Worm (Caenorhabditis elegans) whole organism, young adult: Measurements from ENCODE around the gene Y57G11C.33.

ENCODE experiments used
- B0035.1 ChIP-seq: sonication (generic microtip); optimal IDR thresholded peaks from 2 replicates; lab custom pipeline; 2016; ENCODE audit warnings: missing genetic modification characterization, mild to moderate bottlenecking, missing compliant biosample characterization, missing genotype, missing genetic modification reagents
- C17E4.6 ChIP-seq: fragments of 200-800 bp; sonication (Bioruptor generic); IDR thresholded peaks from 2 replicates; pipeline ENCODE4 v1.3.6; 2022; ENCODE audit warnings: missing genetic modification reagents, missing genetic modification characterization, missing compliant biosample characterization
- F22D6.2 ChIP-seq: sonication (generic microtip); optimal IDR thresholded peaks from 2 replicates; lab custom pipeline; 2016; ENCODE audit warnings: mild to moderate bottlenecking, missing genetic modification characterization, missing compliant biosample characterization
- F55B11.4 ChIP-seq: sonication (generic microtip); optimal IDR thresholded peaks from 2 replicates; lab custom pipeline; 2016; ENCODE audit warnings: missing compliant biosample characterization, missing genetic modification characterization, borderline replicate concordance; ENCODE audit not compliant: insufficient read depth
- K11D2.4 ChIP-seq: fragments of 200-800 bp; sonication (Bioruptor generic); IDR thresholded peaks from 2 replicates; pipeline ENCODE4 v1.3.6; 2022; ENCODE audit warnings: missing genetic modification reagents, missing genetic modification characterization, missing compliant biosample characterization
- T07F8.4 ChIP-seq: sonication (generic microtip); optimal IDR thresholded peaks from 2 replicates; lab custom pipeline; 2016; ENCODE audit warnings: mild to moderate bottlenecking, missing genetic modification characterization, moderate library complexity, missing compliant biosample characterization
- Y53F4B.3 ChIP-seq: fragments of 200-800 bp; sonication (Bioruptor generic); IDR thresholded peaks from 2 replicates; pipeline ENCODE4 v1.3.6; 2022; ENCODE audit warnings: missing genetic modification reagents, missing genetic modification characterization, missing compliant biosample characterization
- Y79H2A.3 ChIP-seq: fragments of 200-800 bp; sonication (Bioruptor generic); conservative IDR thresholded peaks from 2 replicates; pipeline ENCODE4 v1.3.6; 2022; ENCODE audit warnings: missing genetic modification reagents, missing genetic modification characterization, missing compliant biosample characterization
- aptf-2 ChIP-seq: fragments of 200-800 bp; sonication (Bioruptor generic); conservative IDR thresholded peaks from 2 replicates; pipeline ENCODE4 v1.3.6; 2022; ENCODE audit warnings: missing genetic modification reagents, missing genetic modification characterization, missing compliant biosample characterization
- bed-1 ChIP-seq: fragments of 200-800 bp; sonication (Bioruptor generic); IDR thresholded peaks from 2 replicates; pipeline ENCODE4 v1.3.6; 2022; ENCODE audit warnings: missing genetic modification reagents, missing genetic modification characterization, missing compliant biosample characterization
- cebp-1 ChIP-seq, 2 experiments: fragments of 200-800 bp in 1 of 2; sonication (Bioruptor generic) in 1 of 2; sonication (generic microtip) in 1 of 2; IDR thresholded peaks in 1 of 2; optimal IDR thresholded peaks in 1 of 2; 2 replicates each; pipeline versions ENCODE4 v1.3.6 to Lab custom; 2017 to 2022; ENCODE audit warnings: missing compliant biosample characterization in 2 of 2, missing genetic modification characterization in 2 of 2, mild to moderate bottlenecking in 1 of 2, missing genetic modification reagents in 1 of 2, moderate library complexity in 1 of 2
- cebp-2 ChIP-seq: fragments of 200-800 bp; sonication (Bioruptor generic); IDR thresholded peaks from 2 replicates; pipeline ENCODE4 v1.3.6; 2022; ENCODE audit warnings: missing genetic modification characterization, missing compliant biosample characterization
- ceh-100 ChIP-seq: fragments of 200-800 bp; sonication (Bioruptor generic); IDR thresholded peaks from 2 replicates; pipeline ENCODE4 v1.3.6; 2022; ENCODE audit warnings: missing genetic modification reagents, missing genetic modification characterization, missing compliant biosample characterization
- ceh-27 ChIP-seq: fragments of 200-800 bp; sonication (Bioruptor generic); optimal IDR thresholded peaks from 2 replicates; lab custom pipeline; 2018; ENCODE audit warnings: mild to moderate bottlenecking, missing genetic modification characterization, moderate library complexity, missing compliant biosample characterization
- hmg-1.2 ChIP-seq: fragments of 200-800 bp; sonication (Bioruptor generic); IDR thresholded peaks from 2 replicates; pipeline ENCODE4 v1.3.6; 2022; ENCODE audit warnings: missing genetic modification reagents, missing genetic modification characterization, missing compliant biosample characterization
- lin-26 ChIP-seq: fragments of 200-800 bp; sonication (Bioruptor generic); IDR thresholded peaks from 2 replicates; pipeline ENCODE4 v1.3.6; 2022; ENCODE audit warnings: missing genetic modification reagents, missing genetic modification characterization, missing compliant biosample characterization
- lin-40 ChIP-seq: sonication (generic microtip); optimal IDR thresholded peaks from 2 replicates; lab custom pipeline; 2016; ENCODE audit warnings: missing genetic modification characterization, mild to moderate bottlenecking, missing compliant biosample characterization, missing genotype, missing genetic modification reagents
- lin-54 ChIP-seq: fragments of 200-800 bp; sonication (Bioruptor generic); optimal IDR thresholded peaks from 2 replicates; lab custom pipeline; 2018; ENCODE audit warnings: mild to moderate bottlenecking, missing genetic modification characterization, missing compliant biosample characterization
- madf-3 ChIP-seq: fragments of 200-800 bp; sonication (Bioruptor generic); IDR thresholded peaks from 2 replicates; pipeline ENCODE4 v1.3.6; 2022; ENCODE audit warnings: missing genetic modification reagents, missing genetic modification characterization, missing compliant biosample characterization
- madf-6 ChIP-seq: fragments of 200-800 bp; sonication (Bioruptor generic); IDR thresholded peaks from 2 replicates; pipeline ENCODE4 v1.3.6; 2022; ENCODE audit warnings: missing genetic modification reagents, missing genetic modification characterization, missing compliant biosample characterization
- madf-8 ChIP-seq: fragments of 200-800 bp; sonication (Bioruptor generic); conservative IDR thresholded peaks from 2 replicates; pipeline ENCODE4 v1.3.6; 2022; ENCODE audit warnings: missing genetic modification reagents, missing genetic modification characterization, missing compliant biosample characterization
- nhr-27 ChIP-seq: fragments of 200-800 bp; sonication (Bioruptor generic); optimal IDR thresholded peaks from 2 replicates; lab custom pipeline; 2018; ENCODE audit warnings: mild to moderate bottlenecking, missing genetic modification characterization, moderate library complexity, missing compliant biosample characterization
- nhr-80 ChIP-seq: sonication (generic microtip); optimal IDR thresholded peaks from 2 replicates; lab custom pipeline; 2016; ENCODE audit warnings: missing genetic modification characterization, missing compliant biosample characterization
- snpc-4 ChIP-seq, 5 experiments: fragments of 150-350 bp in 1 of 5; sonication (generic microtip) in 4 of 5; optimal IDR thresholded peaks; 2 replicates each; lab custom pipeline; 2014 to 2018; ENCODE audit warnings: missing genetic modification characterization in 5 of 5, missing biosample characterization in 3 of 5, antibody characterized with exemption in 2 of 5, mild to moderate bottlenecking in 2 of 5, missing compliant biosample characterization in 2 of 5, missing genotype in 2 of 5, moderate library complexity in 2 of 5, missing genetic modification reagents in 1 of 5
- somi-1 ChIP-seq: fragments of 200-800 bp; sonication (Bioruptor generic); optimal IDR thresholded peaks from 2 replicates; lab custom pipeline; 2018; ENCODE audit warnings: mild to moderate bottlenecking, missing genetic modification characterization, missing compliant biosample characterization
- tbp1 ChIP-seq: fragments of 200-800 bp; sonication (Bioruptor generic); optimal IDR thresholded peaks from 2 replicates; lab custom pipeline; 2018; ENCODE audit warnings: mild to moderate bottlenecking, missing genetic modification characterization, missing compliant biosample characterization
- unc-62 ChIP-seq: fragments of 150-350 bp; optimal IDR thresholded peaks from 2 replicates; lab custom pipeline; 2014; ENCODE audit warnings: missing biosample characterization, missing genetic modification reagents, missing genetic modification characterization
- ztf-22 ChIP-seq: fragments of 200-800 bp; sonication (Bioruptor generic); optimal IDR thresholded peaks from 2 replicates; lab custom pipeline; 2018; ENCODE audit warnings: mild to moderate bottlenecking, missing genetic modification characterization, moderate library complexity, missing compliant biosample characterization
- ztf-28 ChIP-seq: fragments of 200-800 bp; sonication (Bioruptor generic); IDR thresholded peaks from 2 replicates; pipeline ENCODE4 v1.3.6; 2022; ENCODE audit warnings: missing genetic modification reagents, missing genetic modification characterization, missing compliant biosample characterization
- ztf-3 ChIP-seq: fragments of 200-800 bp; sonication (Bioruptor generic); optimal IDR thresholded peaks from 2 replicates; lab custom pipeline; 2018; ENCODE audit warnings: mild to moderate bottlenecking, missing genetic modification characterization, missing compliant biosample characterization

The Y57G11C.33 gene

DNA sequence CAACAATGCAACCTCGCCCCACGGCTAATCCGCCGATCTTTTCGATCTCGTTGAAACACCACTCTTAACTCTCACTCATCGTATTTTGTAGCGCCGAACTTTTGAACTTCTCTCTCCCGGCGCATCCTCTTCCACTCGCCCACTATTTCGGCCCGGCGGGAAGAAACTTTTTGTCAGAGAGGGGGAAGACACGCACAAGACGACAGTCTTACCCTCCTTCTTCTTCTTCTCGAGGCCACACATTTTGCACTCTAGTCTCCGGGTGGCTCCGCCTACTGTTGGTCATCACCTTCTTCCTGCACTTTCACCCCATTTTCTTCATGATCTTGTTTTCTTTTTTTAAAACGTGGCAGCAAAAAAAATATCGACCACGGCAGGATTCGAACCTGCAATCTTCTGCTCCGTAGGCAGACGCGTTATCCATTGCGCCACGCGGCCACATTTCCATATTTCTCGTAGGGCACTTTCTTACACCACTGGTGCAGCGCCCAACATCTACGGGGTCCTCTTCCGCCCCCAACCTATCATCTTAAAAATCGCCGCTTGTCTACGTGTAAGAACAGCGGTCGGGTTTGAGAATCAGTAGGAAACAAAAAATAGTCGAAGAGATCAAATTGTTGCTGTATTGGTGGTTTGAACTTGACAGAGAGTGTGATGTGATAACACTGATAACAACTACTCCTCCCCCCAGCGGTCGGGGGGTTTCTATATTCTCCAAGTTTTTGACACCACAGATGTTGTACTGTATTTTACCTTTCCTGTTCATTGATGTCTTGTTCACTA lies 45.7 kb upstream of the Y57G11C.33 start (continued):
- TF ChIP-seq ztf-22 (GFP tag; lab: Kevin White, UChicago) (no peak), lin-40 (tag; lab: Kevin White, UChicago) (peak; percentile 45), madf-3 (GFP tag; lab: Robert Waterston, UW) (0 out of 2 replicates have a peak, but pooled peaks have one; percentile 51)

DNA sequence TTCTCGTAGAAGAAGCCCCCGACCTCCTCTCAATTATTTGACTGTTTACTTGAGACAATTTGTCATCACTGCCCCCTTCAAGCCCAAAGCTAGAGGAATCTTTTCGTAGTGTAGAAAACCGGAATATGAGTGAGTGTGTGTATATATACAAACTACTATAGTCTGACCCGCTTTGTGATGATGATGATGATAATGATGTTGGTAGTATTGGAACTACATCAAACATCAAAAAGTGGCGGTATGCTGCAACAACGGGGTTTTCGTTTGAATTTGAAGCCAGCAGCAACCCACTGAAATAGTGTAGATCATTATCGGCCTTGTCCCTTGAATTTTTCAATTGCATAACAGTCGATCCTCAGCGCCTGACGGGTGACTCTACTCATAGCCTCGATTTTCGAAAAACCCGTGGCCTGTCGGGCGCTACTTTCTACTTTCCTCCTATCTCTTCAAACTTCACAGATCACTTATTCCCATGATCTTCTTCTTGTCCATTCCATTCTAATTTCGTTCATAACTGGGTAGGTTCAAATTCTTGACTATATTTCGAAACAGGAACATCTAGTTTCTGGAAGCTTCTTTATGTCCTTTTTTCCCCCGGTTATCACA lies 44.9 kb upstream of the Y57G11C.33 start:
- TF ChIP-seq cebp-1 (GFP tag; IDR thresholded peaks at IDR 0.05; lab: Robert Waterston, UW) = no peak
- peak; percentile 29 for TF ChIP-seq cebp-1 (tag; optimal IDR thresholded peaks at IDR 0.05; lab: Kevin White, UChicago)
- 0 out of 2 replicates have a peak, but pooled peaks have one; percentile 56 for TF ChIP-seq cebp-2 (GFP tag; lab: Robert Waterston, UW)
- no peak for TF ChIP-seq lin-54 (GFP tag; lab: Kevin White, UChicago)
- TF ChIP-seq Y79H2A.3 (GFP tag; lab: Robert Waterston, UW) = 0 out of 2 replicates have a peak, but pooled peaks have one; percentile 18
- TF ChIP-seq snpc-4 (GFP tag; optimal IDR thresholded peaks at IDR 0.05; lab: Kevin White, UChicago) = no peak
- peak; percentile 59 to 86 (median 82) for TF ChIP-seq snpc-4 (tag; optimal IDR thresholded peaks at IDR 0.05; lab: Kevin White, UChicago)
- TF ChIP-seq lin-26 (GFP tag; lab: Robert Waterston, UW) = peak; percentile 58; the same call in 1 of the 2 replicates
- TF ChIP-seq K11D2.4 (GFP tag; lab: Robert Waterston, UW) = no peak
- TF ChIP-seq somi-1 (GFP tag; lab: Kevin White, UChicago) = no peak

DNA sequence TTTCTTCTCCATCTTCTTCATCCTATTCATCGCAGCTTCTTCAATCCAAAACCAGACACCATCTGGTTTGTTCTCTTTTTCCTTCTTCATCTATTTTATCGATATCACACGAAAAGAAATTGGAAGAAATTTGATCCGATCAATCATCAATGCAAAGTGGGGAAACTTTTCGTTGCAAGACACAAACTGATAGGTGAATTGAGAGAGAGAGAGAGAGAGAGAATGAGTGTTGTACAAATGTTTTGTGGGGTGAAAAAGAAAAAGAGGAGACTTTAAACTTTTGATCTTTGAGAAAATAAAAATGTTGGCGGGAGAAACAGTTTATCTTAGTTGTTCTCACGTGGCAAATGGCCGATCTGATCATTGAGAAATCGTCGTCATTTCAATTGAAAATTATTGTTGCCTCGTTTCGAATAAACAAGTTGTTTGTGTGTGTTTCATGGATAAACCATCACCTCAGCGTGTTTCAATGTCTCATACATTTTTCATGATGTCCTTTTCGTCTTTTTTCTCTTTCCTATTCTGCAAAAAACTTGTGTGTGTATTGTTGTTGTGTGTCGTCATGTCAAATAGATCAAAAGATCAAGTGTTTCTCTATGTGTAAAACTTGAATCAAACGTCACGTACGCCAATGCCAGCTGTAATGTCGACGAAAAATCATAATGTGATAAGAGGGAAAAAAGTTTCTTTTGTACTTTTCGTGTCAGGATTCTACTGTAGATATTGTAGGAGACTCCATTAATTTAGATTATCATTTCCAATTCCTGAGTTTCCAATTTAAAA lies 44.1 kb upstream of the Y57G11C.33 start:
- TF ChIP-seq F55B11.4 (tag; lab: Kevin White, UChicago) = no peak
- peak; percentile 28 for TF ChIP-seq ceh-27 (GFP tag; lab: Kevin White, UChicago)
- TF ChIP-seq lin-40 (tag; lab: Kevin White, UChicago) = peak; percentile 58
- TF ChIP-seq nhr-80 = peak; percentile 49
- TF ChIP-seq tbp1 = peak; percentile 29
- no peak for TF ChIP-seq madf-8 (GFP tag; lab: Robert Waterston, UW)
- TF ChIP-seq Y79H2A.3 (GFP tag; lab: Robert Waterston, UW) = no peak
- no peak for TF ChIP-seq ztf-28
- peak; percentile 72 for TF ChIP-seq somi-1 (GFP tag; lab: Kevin White, UChicago)
- no peak for TF ChIP-seq ztf-3 (GFP tag; lab: Kevin White, UChicago)
- TF ChIP-seq ceh-100 = no peak
- peak; percentile 26 for TF ChIP-seq nhr-27 (tag; lab: Kevin White, UChicago)
- 0 out of 2 replicates have a peak, but pooled peaks have one; percentile 9 for TF ChIP-seq lin-26 (GFP tag; lab: Robert Waterston, UW)
- peak; percentile 31 for TF ChIP-seq unc-62 (GFP tag; lab: Kevin White, UChicago)
- TF ChIP-seq aptf-2 (GFP tag; lab: Robert Waterston, UW) = no peak
- no peak for TF ChIP-seq cebp-1 (GFP tag; IDR thresholded peaks at IDR 0.05; lab: Robert Waterston, UW)
- peak; percentile 20 for TF ChIP-seq cebp-1 (tag; optimal IDR thresholded peaks at IDR 0.05; lab: Kevin White, UChicago)
- no peak for TF ChIP-seq T07F8.4 (tag; lab: Kevin White, UChicago)
- TF ChIP-seq hmg-1.2 (GFP tag; lab: Robert Waterston, UW) = peak; percentile 4; the same call in 1 of the 2 replicates
- TF ChIP-seq, all 124 proteins: peak for 10

DNA sequence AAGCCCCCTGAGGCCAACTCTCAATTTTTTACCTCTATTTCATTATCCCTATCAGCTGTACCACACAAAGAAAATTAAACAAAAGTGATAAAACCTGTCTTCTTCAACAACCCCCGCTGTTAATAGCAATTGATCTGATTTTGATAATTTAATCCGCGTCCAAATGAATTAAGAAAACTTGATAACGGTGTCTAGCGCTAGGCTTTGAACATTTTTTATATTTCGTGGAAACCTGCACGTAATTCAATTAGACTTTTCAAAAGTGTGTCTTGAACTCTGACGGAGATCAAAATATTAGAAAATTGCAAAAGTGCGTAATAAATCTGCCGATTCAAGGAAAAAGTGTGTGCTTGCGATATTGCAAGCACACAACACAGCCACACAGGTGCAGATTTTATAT lies 43.5 kb upstream of the Y57G11C.33 start:
- TF ChIP-seq Y53F4B.3 (GFP tag; lab: Robert Waterston, UW) (no peak), nhr-27 (tag; lab: Kevin White, UChicago) (no peak), B0035.1 (tag; lab: Kevin White, UChicago) (no peak), C17E4.6 (GFP tag; lab: Robert Waterston, UW) (no peak), ceh-27 (GFP tag; lab: Kevin White, UChicago) (no peak), bed-1 (GFP tag; lab: Robert Waterston, UW) (no peak), madf-6 (no peak), F22D6.2 (tag; lab: Kevin White, UChicago) (no peak), ztf-3 (GFP tag; lab: Kevin White, UChicago) (no peak)
